Fruit fly (Drosophila melanogaster) whole organism: ENCODE measurements around the gene Droj2.

Experiments
- EcR ChIP-seq, 2 experiments: fragments of >200 bp; optimal IDR thresholded peaks; 2 replicates each; lab custom pipeline; 2017; ENCODE audit warnings: missing biosample characterization in 2 of 2, missing genetic modification characterization in 2 of 2, missing genetic modification reagents in 2 of 2
- usp ChIP-seq: fragments of >200 bp; optimal IDR thresholded peaks from 2 replicates; lab custom pipeline; 2017; ENCODE audit warnings: missing biosample characterization, missing genetic modification characterization, mixed read lengths

DNA sequence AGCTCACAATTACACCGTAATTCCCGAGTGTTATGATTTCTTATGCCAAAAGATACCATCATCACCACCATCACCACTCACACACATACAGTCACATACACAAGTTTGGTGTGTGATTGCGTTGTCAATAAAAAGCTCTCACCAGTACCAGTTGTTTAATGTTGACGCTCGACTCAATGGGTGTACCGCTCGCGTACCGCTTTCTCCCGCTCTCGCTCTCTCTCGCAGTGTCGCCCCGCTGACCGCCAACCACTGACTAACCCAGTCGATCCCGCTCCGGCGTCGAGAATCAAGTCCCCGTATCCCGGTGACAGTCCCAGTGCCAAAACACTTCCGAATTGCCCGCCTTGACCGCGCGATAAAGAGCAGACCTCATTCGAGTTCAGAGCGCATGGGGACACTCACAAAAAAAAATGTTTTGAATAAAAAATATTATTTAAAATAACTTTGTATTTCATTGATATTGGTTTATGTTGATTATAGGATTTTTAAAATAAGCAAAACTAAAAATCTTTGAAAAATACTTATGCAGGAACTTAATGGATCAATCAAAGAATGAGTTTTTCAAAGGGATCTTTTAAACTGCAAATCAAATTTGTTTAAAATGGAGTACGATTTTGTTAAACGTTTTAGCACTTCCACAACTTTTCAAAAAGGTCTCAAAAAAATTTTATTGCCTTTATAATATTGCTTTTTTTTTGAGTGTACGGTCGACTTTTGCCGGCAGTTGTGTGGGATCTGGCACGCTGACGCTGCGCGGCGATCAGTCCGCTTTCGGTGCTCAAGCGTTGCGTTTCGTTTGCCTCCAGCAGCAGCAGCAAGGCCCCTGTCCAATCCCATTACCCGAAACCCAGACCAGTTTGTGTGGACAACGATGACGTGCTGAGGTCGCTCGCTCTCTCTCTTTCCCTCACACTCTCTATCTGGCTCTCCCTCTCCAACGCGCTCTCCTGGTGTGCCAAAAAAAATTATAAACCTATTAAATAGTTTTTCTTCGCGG lies 17.4 kb upstream of the Droj2 start, which contains the start of gene Dic1:
- no peak for TF ChIP-seq usp (GFP tag; lab: Kevin White, UChicago)
- no peak for TF ChIP-seq EcR (GFP tag; optimal IDR thresholded peaks at IDR 0.05; lab: Kevin White, UChicago)
